Fruit fly (Drosophila melanogaster) whole organism, wandering third instar larva: ENCODE measurements around the gene RpS28b.
A peak's percentile ranks its signal among the peaks of the same experiment; 100 is the strongest.

Experiments used
- Abd-B ChIP-seq: fragments of >200 bp; optimal IDR thresholded peaks from 2 replicates; lab custom pipeline; 2017; ENCODE audit warnings: missing biosample characterization, missing genetic modification characterization
- CG32264 ChIP-seq: fragments of 200-800 bp; sonication (Bioruptor generic); optimal IDR thresholded peaks from 2 replicates; lab custom pipeline; 2016; ENCODE audit warnings: missing biosample characterization, missing genetic modification characterization
- CG9705 ChIP-seq: fragments of 200-800 bp; sonication (Bioruptor generic); optimal IDR thresholded peaks from 2 replicates; lab custom pipeline; 2018; ENCODE audit warnings: missing biosample characterization, mild to moderate bottlenecking, missing genetic modification characterization
- CrebA ChIP-seq: fragments of 200-800 bp; sonication (Bioruptor generic); optimal IDR thresholded peaks from 2 replicates; lab custom pipeline; 2016; ENCODE audit warnings: missing biosample characterization, mild to moderate bottlenecking, missing genetic modification characterization, borderline replicate concordance
- Dfd ChIP-seq: fragments of >200 bp; optimal IDR thresholded peaks from 2 replicates; lab custom pipeline; 2017; ENCODE audit warnings: missing biosample characterization, missing genetic modification characterization
- Dif ChIP-seq: fragments of 200-275, 200-300 bp; sonication (Bioruptor generic); optimal IDR thresholded peaks from 2 replicates; lab custom pipeline; 2018; ENCODE audit warnings: missing biosample characterization, missing genetic modification characterization; ENCODE audit not compliant: partially characterized antibody
- HLH106 ChIP-seq: fragments of 200-800 bp; optimal IDR thresholded peaks from 3 replicates; lab custom pipeline; 2019; ENCODE audit warnings: missing biosample characterization, mild to moderate bottlenecking, missing genetic modification characterization, moderate library complexity
- Hnf4 ChIP-seq: fragments of 200-800 bp; sonication (Bioruptor generic); optimal IDR thresholded peaks from 2 replicates; lab custom pipeline; 2016; ENCODE audit warnings: missing biosample characterization, mild to moderate bottlenecking, missing genetic modification characterization
- Hr78 ChIP-seq: fragments of >200 bp; optimal IDR thresholded peaks from 2 replicates; lab custom pipeline; 2017; ENCODE audit warnings: missing biosample characterization, missing genetic modification characterization
- Hr83 ChIP-seq: fragments of 200-300 bp; sonication (Bioruptor generic); optimal IDR thresholded peaks from 2 replicates; lab custom pipeline; 2016; ENCODE audit warnings: missing biosample characterization, mild to moderate bottlenecking, missing genetic modification characterization, moderate library complexity; ENCODE audit not compliant: poor library complexity, severe bottlenecking
- Myc ChIP-seq: fragments of >200 bp; optimal IDR thresholded peaks from 2 replicates; lab custom pipeline; 2017
- N ChIP-seq: fragments of >200 bp; optimal IDR thresholded peaks from 2 replicates; lab custom pipeline; 2018; ENCODE audit warnings: missing biosample characterization, missing external identifiers, missing genetic modification characterization
- OdsH ChIP-seq: fragments of 200-800 bp; sonication (Bioruptor generic); optimal IDR thresholded peaks from 2 replicates; lab custom pipeline; 2016; ENCODE audit warnings: missing biosample characterization, mild to moderate bottlenecking, missing genetic modification characterization
- Rel ChIP-seq, 2 experiments: fragments of 200-800 bp; sonication (Bioruptor generic) in 1 of 2; optimal IDR thresholded peaks; 2 replicates in 1 of 2; 3 replicates in 1 of 2; lab custom pipeline; 2016 to 2019; ENCODE audit warnings: mild to moderate bottlenecking in 2 of 2, missing biosample characterization in 2 of 2, missing genetic modification characterization in 2 of 2, moderate library complexity in 1 of 2
- Sp1 ChIP-seq: fragments of 200-800 bp; sonication (Bioruptor generic); optimal IDR thresholded peaks from 3 replicates; lab custom pipeline; 2019; ENCODE audit warnings: missing biosample characterization, mild to moderate bottlenecking, missing genetic modification characterization, moderate library complexity
- Vsx2 ChIP-seq: fragments of 200-300, 225-300 bp; sonication (Bioruptor generic); optimal IDR thresholded peaks from 2 replicates; lab custom pipeline; 2018; ENCODE audit warnings: missing biosample characterization, missing genetic modification characterization; ENCODE audit not compliant: partially characterized antibody
- br ChIP-seq: fragments of 200-800 bp; sonication (Bioruptor generic); optimal IDR thresholded peaks from 2 replicates; lab custom pipeline; 2016; ENCODE audit warnings: missing biosample characterization, missing genetic modification characterization
- brk ChIP-seq: fragments of 200-800 bp; sonication (Bioruptor generic); optimal IDR thresholded peaks from 2 replicates; lab custom pipeline; 2016; ENCODE audit warnings: missing biosample characterization, mild to moderate bottlenecking, missing genetic modification characterization
- dl ChIP-seq, 2 experiments: fragments of 175-275, 200-275 bp in 1 of 2; fragments of 200-275 bp in 1 of 2; sonication (Bioruptor generic); optimal IDR thresholded peaks; lab custom pipeline; 2018; ENCODE audit warnings: mild to moderate bottlenecking in 2 of 2, missing biosample characterization in 2 of 2, missing genetic modification characterization in 2 of 2, moderate library complexity in 2 of 2; ENCODE audit not compliant: partially characterized antibody in 2 of 2, insufficient read depth in 1 of 2
- dmrt93B ChIP-seq: fragments of 200-800 bp; sonication (Bioruptor generic); optimal IDR thresholded peaks from 2 replicates; lab custom pipeline; 2018; ENCODE audit warnings: missing biosample characterization, mild to moderate bottlenecking, missing genetic modification characterization
- dsf ChIP-seq: sonication (Bioruptor generic); optimal IDR thresholded peaks from 2 replicates; lab custom pipeline; 2016; ENCODE audit warnings: missing biosample characterization, missing genetic modification characterization, borderline replicate concordance
- ey ChIP-seq: fragments of 200-800 bp; sonication (Bioruptor generic); optimal IDR thresholded peaks from 2 replicates; lab custom pipeline; 2016; ENCODE audit warnings: missing biosample characterization, missing genetic modification characterization
- foxo ChIP-seq, 2 experiments: fragments of 200-800 bp; sonication (Bioruptor generic); optimal IDR thresholded peaks; 2 replicates in 1 of 2; 3 replicates in 1 of 2; lab custom pipeline; 2016 to 2017; ENCODE audit warnings: missing biosample characterization in 2 of 2, missing genetic modification characterization in 2 of 2
- fru ChIP-seq: fragments of 200-800 bp; sonication (Bioruptor generic); optimal IDR thresholded peaks from 3 replicates; lab custom pipeline; 2016; ENCODE audit warnings: missing biosample characterization, mild to moderate bottlenecking, missing genetic modification characterization
- h ChIP-seq: fragments of 200-800 bp; sonication (Bioruptor generic); optimal IDR thresholded peaks from 3 replicates; lab custom pipeline; 2016; ENCODE audit warnings: missing biosample characterization, mild to moderate bottlenecking, missing genetic modification characterization
- jim ChIP-seq: fragments of 175-275, 200-325 bp; sonication (Bioruptor generic); optimal IDR thresholded peaks from 2 replicates; lab custom pipeline; 2016; ENCODE audit warnings: missing biosample characterization, mild to moderate bottlenecking, missing genetic modification characterization
- pan ChIP-seq: fragments of >200 bp; optimal IDR thresholded peaks from 2 replicates; lab custom pipeline; 2017
- psq ChIP-seq: fragments of 200-800 bp; sonication (Bioruptor generic); optimal IDR thresholded peaks from 3 replicates; lab custom pipeline; 2017; ENCODE audit warnings: missing biosample characterization, mild to moderate bottlenecking, missing genetic modification characterization, moderate library complexity
- rgr ChIP-seq: fragments of 200-800 bp; sonication (Bioruptor generic); optimal IDR thresholded peaks from 3 replicates; lab custom pipeline; 2016; ENCODE audit warnings: missing biosample characterization, mild to moderate bottlenecking, missing genetic modification characterization
- sage ChIP-seq: fragments of 200-800 bp; sonication (Bioruptor generic); optimal IDR thresholded peaks from 2 replicates; lab custom pipeline; 2016; ENCODE audit warnings: missing biosample characterization, mild to moderate bottlenecking, missing genetic modification characterization
- sv ChIP-seq: fragments of 200-800 bp; sonication (Bioruptor generic); optimal IDR thresholded peaks from 3 replicates; lab custom pipeline; 2016; ENCODE audit warnings: missing biosample characterization, missing genetic modification characterization
- tai ChIP-seq: sonication (Bioruptor generic); optimal IDR thresholded peaks from 2 replicates; lab custom pipeline; 2016; ENCODE audit warnings: missing biosample characterization, missing genetic modification characterization
- usp ChIP-seq: fragments of >200 bp; optimal IDR thresholded peaks from 2 replicates; lab custom pipeline; 2017; ENCODE audit warnings: missing biosample characterization, missing genetic modification characterization
- woc ChIP-seq: sonication (Bioruptor generic); optimal IDR thresholded peaks from 2 replicates; lab custom pipeline; 2016; ENCODE audit warnings: missing biosample characterization, mild to moderate bottlenecking, missing genetic modification characterization

Gene RpS28b

dm6 chrX:9586627-9587026 is 32.2 kb downstream of the RpS28b start:
- TF ChIP-seq dmrt93B (GFP tag; lab: Kevin White, UChicago) (no peak), Dfd (no peak), CG9705 (GFP tag; lab: Kevin White, UChicago) (no peak)
- TF ChIP-seq, all 38 proteins: peak for 0

dm6 chrX:9587881-9588280 is 33.5 kb downstream of the RpS28b start:
- no peak for TF ChIP-seq pan (lab: Kevin White, UChicago)
- TF ChIP-seq Hnf4 (GFP tag; lab: Kevin White, UChicago): no peak
- TF ChIP-seq foxo (GFP tag; optimal IDR thresholded peaks at IDR 0.05; lab: Kevin White, UChicago): no peak
- no peak for TF ChIP-seq dsf (GFP tag; lab: Kevin White, UChicago)
- TF ChIP-seq, all 38 proteins: peak for 0

- TF ChIP-seq dmrt93B (GFP tag; lab: Kevin White, UChicago) (peak; percentile 43), dl (GFP tag; optimal IDR thresholded peaks at IDR 0.05; lab: Kevin White, UChicago; ENCODE audit: insufficient read depth in 1 of 2, partially characterized antibody in 2 of 2) (no peak), Vsx2 (GFP tag; lab: Kevin White, UChicago) (no peak), Hr83 (GFP tag; lab: Kevin White, UChicago) (no peak), Dfd (no peak), N (GFP tag; lab: Kevin White, UChicago) (no peak), Myc (lab: Kevin White, UChicago) (no peak), CrebA (GFP tag; lab: Kevin White, UChicago) (no peak), psq (GFP tag; lab: Kevin White, UChicago) (peak; percentile 39), brk (GFP tag; lab: Kevin White, UChicago) (peak; percentile 48), usp (GFP tag; lab: Kevin White, UChicago) (no peak), dsf (GFP tag; lab: Kevin White, UChicago) (no peak), OdsH (GFP tag; lab: Kevin White, UChicago) (peak; percentile 24), woc (GFP tag; lab: Kevin White, UChicago) (peak; percentile 30), Dif (GFP tag; lab: Kevin White, UChicago) (no peak), br (GFP tag; lab: Kevin White, UChicago) (peak; percentile 50), Rel (GFP tag; optimal IDR thresholded peaks at IDR 0.05; lab: Kevin White, UChicago) (no peak), Rel (tag; optimal IDR thresholded peaks at IDR 0.05; lab: Kevin White, UChicago) (no peak), Abd-B (no peak), jim (GFP tag; lab: Kevin White, UChicago) (no peak), pan (lab: Kevin White, UChicago) (no peak), fru (peak; percentile 45), ey (GFP tag; lab: Kevin White, UChicago) (peak; percentile 52), h (GFP tag; lab: Kevin White, UChicago) (peak; percentile 65), tai (GFP tag; lab: Kevin White, UChicago) (no peak), HLH106 (tag; lab: Kevin White, UChicago) (peak; percentile 66), sage (GFP tag; lab: Kevin White, UChicago) (peak; percentile 7), Sp1 (GFP tag; lab: Kevin White, UChicago) (peak; percentile 63), rgr (peak; percentile 61), foxo (GFP tag; optimal IDR thresholded peaks at IDR 0.05; lab: Kevin White, UChicago) (peak in 1 of 2 experiments; percentile 70), Hr78 (GFP tag; lab: Kevin White, UChicago) (no peak), sv (GFP tag; lab: Kevin White, UChicago) (peak; percentile 27), Hnf4 (GFP tag; lab: Kevin White, UChicago) (peak; percentile 16), CG32264 (GFP tag; lab: Kevin White, UChicago) (no peak)
Measured at dm6 chrX:9589928-9590327, 35.5 kb downstream of the RpS28b start.

dm6 chrX:9590592-9590991 is 36.2 kb downstream of the RpS28b start:
- no peak for TF ChIP-seq Rel (GFP tag; optimal IDR thresholded peaks at IDR 0.05; lab: Kevin White, UChicago)
- peak; percentile 93 for TF ChIP-seq Rel (tag; optimal IDR thresholded peaks at IDR 0.05; lab: Kevin White, UChicago)
- TF ChIP-seq OdsH (GFP tag; lab: Kevin White, UChicago): no peak
- TF ChIP-seq, all 38 proteins: peak for 1
